Fruit fly (Drosophila melanogaster) whole organism, embryonic: ENCODE results near the gene Aasdh.

Experiments
- Awh ChIP-seq: fragments of 200-800 bp; sonication (Bioruptor generic); IDR thresholded peaks from 2 replicates; pipeline ENCODE4, ENCODE4 v1.3.6; 2022; ENCODE audit warnings: missing biosample characterization, missing genetic modification characterization
- CG11560 ChIP-seq: fragments of 200-800 bp; sonication (Bioruptor generic); IDR thresholded peaks from 3 replicates; pipeline ENCODE4 v1.3.6; 2022; ENCODE audit warnings: missing biosample characterization, missing genetic modification characterization
- CG12104 ChIP-seq: fragments of 200-800 bp; sonication (Bioruptor generic); optimal IDR thresholded peaks from 3 replicates; lab custom pipeline; 2016; ENCODE audit warnings: missing biosample characterization, missing genetic modification characterization
- CG12391 ChIP-seq: fragments of 200-800 bp; sonication (Bioruptor generic); optimal IDR thresholded peaks from 3 replicates; lab custom pipeline; 2018; ENCODE audit warnings: missing biosample characterization, mild to moderate bottlenecking, missing genetic modification characterization, moderate library complexity
- CG12942 ChIP-seq: fragments of 200-800 bp; sonication (Bioruptor generic); optimal IDR thresholded peaks from 3 replicates; lab custom pipeline; 2016; ENCODE audit warnings: missing biosample characterization, missing genetic modification characterization
- CG13287 ChIP-seq: fragments of 200-800 bp; sonication (Bioruptor generic); IDR thresholded peaks from 2 replicates; pipeline ENCODE4 v1.3.6; 2022; ENCODE audit warnings: missing biosample characterization, missing genetic modification characterization; ENCODE audit not compliant: partially characterized antibody
- CG14014 ChIP-seq: fragments of 200-800 bp; sonication (Bioruptor generic); IDR thresholded peaks from 2 replicates; pipeline ENCODE4 v1.3.6; 2022; ENCODE audit warnings: missing biosample characterization, missing genetic modification characterization
- CG16779 ChIP-seq: fragments of 200-800 bp; sonication (Bioruptor generic); IDR thresholded peaks from 2 replicates; pipeline ENCODE4 v1.3.6; 2022; ENCODE audit warnings: missing biosample characterization, missing genetic modification characterization
- CG17385 ChIP-seq: fragments of 200-800 bp; sonication (Bioruptor generic); optimal IDR thresholded peaks from 3 replicates; lab custom pipeline; 2018; ENCODE audit warnings: missing biosample characterization, mild to moderate bottlenecking, missing genetic modification characterization
- CG17912 ChIP-seq: fragments of 200-800 bp; sonication (Bioruptor generic); optimal IDR thresholded peaks from 2 replicates; lab custom pipeline; 2018; ENCODE audit warnings: missing biosample characterization, mild to moderate bottlenecking, missing genetic modification characterization
- CG18262 ChIP-seq: fragments of 200-800 bp; optimal IDR thresholded peaks from 3 replicates; lab custom pipeline; 2019; ENCODE audit warnings: missing biosample characterization, mild to moderate bottlenecking, missing genetic modification characterization, moderate library complexity
- CG1832 ChIP-seq: fragments of 200-800 bp; sonication (Bioruptor generic); optimal IDR thresholded peaks from 2 replicates; lab custom pipeline; 2017; ENCODE audit warnings: missing biosample characterization, mild to moderate bottlenecking, missing genetic modification characterization, inconsistent platforms
- CG31365 ChIP-seq: fragments of 200-800 bp; sonication (Bioruptor generic); optimal IDR thresholded peaks from 2 replicates; lab custom pipeline; 2018; ENCODE audit warnings: missing biosample characterization, mild to moderate bottlenecking, missing genetic modification characterization
- CG4328 ChIP-seq: fragments of 200-800 bp; sonication (Bioruptor generic); optimal IDR thresholded peaks from 3 replicates; lab custom pipeline; 2017; ENCODE audit warnings: missing biosample characterization, missing genetic modification reagents, missing genetic modification characterization
- CG4404 ChIP-seq: fragments of 200-800 bp; sonication (Bioruptor generic); IDR thresholded peaks from 2 replicates; pipeline ENCODE4 v1.3.6; 2022; ENCODE audit warnings: missing biosample characterization, missing genetic modification characterization
- CG4424 ChIP-seq: fragments of 200-800 bp; sonication (Bioruptor generic); optimal IDR thresholded peaks from 3 replicates; lab custom pipeline; 2016; ENCODE audit warnings: missing biosample characterization, missing genetic modification characterization
- CG5245 ChIP-seq: fragments of 200-800 bp; sonication (Bioruptor generic); optimal IDR thresholded peaks from 3 replicates; lab custom pipeline; 2016; ENCODE audit warnings: missing biosample characterization, missing genetic modification characterization
- CG5953 ChIP-seq: fragments of 200-800 bp; sonication (Bioruptor generic); IDR thresholded peaks from 2 replicates; pipeline ENCODE4 v1.3.6; 2022; ENCODE audit warnings: missing biosample characterization, missing genetic modification characterization
- CG6683 ChIP-seq: fragments of 200-800 bp; sonication (Bioruptor generic); optimal IDR thresholded peaks from 2 replicates; lab custom pipeline; 2017; ENCODE audit warnings: missing biosample characterization, mild to moderate bottlenecking, missing genetic modification characterization, missing genetic modification reagents
- CG6791 ChIP-seq: fragments of 200-800 bp; sonication (Bioruptor generic); IDR thresholded peaks from 3 replicates; pipeline ENCODE4 v1.3.6; 2022; ENCODE audit warnings: missing biosample characterization, missing genetic modification characterization; ENCODE audit not compliant: partially characterized antibody
- CG7745 ChIP-seq: fragments of 200-800 bp; sonication (Bioruptor generic); optimal IDR thresholded peaks from 2 replicates; lab custom pipeline; 2018; ENCODE audit warnings: missing biosample characterization, mild to moderate bottlenecking, missing genetic modification characterization, moderate library complexity
- CG7987 ChIP-seq: fragments of 200-800 bp; sonication (Bioruptor generic); optimal IDR thresholded peaks from 2 replicates; lab custom pipeline; 2018; ENCODE audit warnings: missing biosample characterization, mild to moderate bottlenecking, missing genetic modification characterization, moderate library complexity
- CG8944 ChIP-seq: fragments of 200-800 bp; sonication (Bioruptor generic); optimal IDR thresholded peaks from 3 replicates; lab custom pipeline; 2016; ENCODE audit warnings: missing biosample characterization, missing genetic modification characterization
- Camta ChIP-seq: fragments of 200-800 bp; sonication (Bioruptor generic); optimal IDR thresholded peaks from 2 replicates; lab custom pipeline; 2016; ENCODE audit warnings: missing biosample characterization, missing genetic modification characterization
- CoRest ChIP-seq: fragments of 200-800 bp; sonication (Bioruptor generic); optimal IDR thresholded peaks from 3 replicates; lab custom pipeline; 2018; ENCODE audit warnings: missing biosample characterization, mild to moderate bottlenecking, missing genetic modification characterization, moderate library complexity
- D19B ChIP-seq: fragments of 200-800 bp; sonication (Bioruptor generic); optimal IDR thresholded peaks from 2 replicates; lab custom pipeline; 2017; ENCODE audit warnings: missing biosample characterization, mild to moderate bottlenecking, missing genetic modification characterization
- Dfd ChIP-seq, 2 experiments: fragments of >200 bp; optimal IDR thresholded peaks; 2 replicates each; lab custom pipeline; 2017; ENCODE audit warnings: missing biosample characterization in 2 of 2, missing genetic modification characterization in 2 of 2
- Dip2 ChIP-seq: fragments of 200-800 bp; sonication (Bioruptor generic); IDR thresholded peaks from 2 replicates; pipeline ENCODE4 v1.3.6; 2022; ENCODE audit warnings: missing biosample characterization, missing genetic modification characterization
- GATAe ChIP-seq: fragments of 200-800 bp; sonication (Bioruptor generic); conservative IDR thresholded peaks from 2 replicates; pipeline ENCODE4 v1.3.6; 2022; ENCODE audit warnings: missing biosample characterization, missing genetic modification characterization
- HLH3B ChIP-seq: fragments of 200-800 bp; sonication (Bioruptor generic); IDR thresholded peaks from 2 replicates; pipeline ENCODE4 v1.3.6; 2022; ENCODE audit warnings: missing biosample characterization, missing genetic modification characterization
- HLH54F ChIP-seq: fragments of 200-800 bp; sonication (Bioruptor generic); optimal IDR thresholded peaks from 3 replicates; lab custom pipeline; 2016; ENCODE audit warnings: missing biosample characterization, missing genetic modification characterization
- Side ChIP-seq: fragments of 200-800 bp; sonication (Bioruptor generic); optimal IDR thresholded peaks from 2 replicates; lab custom pipeline; 2016; ENCODE audit warnings: missing biosample characterization, missing genetic modification characterization
- Spps ChIP-seq: fragments of 200-800 bp; sonication (Bioruptor generic); optimal IDR thresholded peaks from 2 replicates; lab custom pipeline; 2018; ENCODE audit warnings: missing biosample characterization, mild to moderate bottlenecking, missing genetic modification characterization
- Sry-δ ChIP-seq: fragments of 200-800 bp; sonication (Bioruptor generic); optimal IDR thresholded peaks from 2 replicates; lab custom pipeline; 2016; ENCODE audit warnings: missing biosample characterization, missing genetic modification characterization
- TFAM ChIP-seq: fragments of 200-800 bp; sonication (Bioruptor generic); optimal IDR thresholded peaks from 2 replicates; lab custom pipeline; 2017; ENCODE audit warnings: missing biosample characterization, missing genetic modification characterization, inconsistent platforms
- Xrp1 ChIP-seq: fragments of 200-800 bp; sonication (Bioruptor generic); IDR thresholded peaks from 2 replicates; pipeline ENCODE4 v1.3.6; 2022; ENCODE audit warnings: missing biosample characterization, missing genetic modification characterization
- abd-A ChIP-seq: fragments of 200-800 bp; sonication (Bioruptor generic); optimal IDR thresholded peaks from 3 replicates; lab custom pipeline; 2019; ENCODE audit warnings: missing biosample characterization, mild to moderate bottlenecking, missing genetic modification characterization, moderate library complexity
- cad ChIP-seq: fragments of >200 bp; optimal IDR thresholded peaks from 2 replicates; lab custom pipeline; 2017; ENCODE audit warnings: missing biosample characterization, missing genetic modification characterization
- cas ChIP-seq: fragments of 200-800 bp; sonication (Bioruptor generic); IDR thresholded peaks from 2 replicates; pipeline ENCODE4 v1.3.6; 2022; ENCODE audit warnings: missing biosample characterization, missing genetic modification characterization
- croc ChIP-seq: fragments of 200-800 bp; sonication (Bioruptor generic); conservative IDR thresholded peaks from 3 replicates; pipeline ENCODE4 v1.3.6; 2022; ENCODE audit warnings: missing biosample characterization, missing genetic modification characterization
- ems ChIP-seq: fragments of 200-800 bp; sonication (Bioruptor generic); optimal IDR thresholded peaks from 3 replicates; lab custom pipeline; 2016; ENCODE audit warnings: missing biosample characterization, missing genetic modification characterization
- ewg ChIP-seq: fragments of 200-800 bp; sonication (Bioruptor generic); optimal IDR thresholded peaks from 3 replicates; lab custom pipeline; 2017; ENCODE audit warnings: mild to moderate bottlenecking, missing biosample characterization, missing genetic modification reagents, missing genetic modification characterization
- jigr1 ChIP-seq: fragments of 200-800 bp; sonication (Bioruptor generic); IDR thresholded peaks from 3 replicates; pipeline ENCODE4 v1.3.6; 2022; ENCODE audit warnings: missing biosample characterization, missing genetic modification characterization
- jing ChIP-seq: fragments of 200-800 bp; sonication (Bioruptor generic); optimal IDR thresholded peaks from 2 replicates; lab custom pipeline; 2018; ENCODE audit warnings: missing biosample characterization, mild to moderate bottlenecking, missing genetic modification characterization
- lmd ChIP-seq: fragments of 200-800 bp; sonication (Bioruptor generic); IDR thresholded peaks from 2 replicates; pipeline ENCODE4 v1.3.6; 2022; ENCODE audit warnings: missing biosample characterization, missing genetic modification characterization
- prd ChIP-seq, 3 experiments: fragments of >200 bp in 2 of 3; fragments of 200-800 bp in 1 of 3; sonication (Bioruptor generic) in 1 of 3; optimal IDR thresholded peaks in 2 of 3; IDR thresholded peaks in 1 of 3; 2 replicates in 2 of 3; 3 replicates in 1 of 3; pipeline versions ENCODE4 v1.3.6 to Lab custom; 2017 to 2022; ENCODE audit warnings: missing biosample characterization in 1 of 3, missing genetic modification characterization in 1 of 3
- psq ChIP-seq: fragments of 200-800 bp; sonication (Bioruptor generic); optimal IDR thresholded peaks from 2 replicates; lab custom pipeline; 2017; ENCODE audit warnings: missing biosample characterization, missing genetic modification characterization
- sens-2 ChIP-seq: fragments of 200-800 bp; sonication (Bioruptor generic); IDR thresholded peaks from 2 replicates; pipeline ENCODE4 v1.3.6; 2022; ENCODE audit warnings: missing biosample characterization, missing genetic modification characterization
- ssp ChIP-seq: fragments of 200-800 bp; sonication (Bioruptor generic); IDR thresholded peaks from 2 replicates; pipeline ENCODE4 v1.3.6; 2022; ENCODE audit warnings: missing biosample characterization, missing genetic modification characterization
- tx ChIP-seq: fragments of 200-800 bp; sonication (Bioruptor generic); optimal IDR thresholded peaks from 2 replicates; lab custom pipeline; 2016; ENCODE audit warnings: missing biosample characterization, missing genetic modification characterization
- vfl ChIP-seq: fragments of 200-800 bp; sonication (Bioruptor generic); optimal IDR thresholded peaks from 2 replicates; lab custom pipeline; 2016; ENCODE audit warnings: missing biosample characterization, missing genetic modification characterization

Gene Aasdh

dm6 chr2L:8488735-8489134 lies 39.4 kb upstream of the Aasdh start, which contains the start of gene CG13088 (continued):
- TF ChIP-seq jigr1 (GFP tag; lab: Robert Waterston, UW), result no peak
- no peak for TF ChIP-seq Awh (GFP tag; lab: Robert Waterston, UW)
- TF ChIP-seq tx (GFP tag; lab: Kevin White, UChicago), result no peak
- TF ChIP-seq D19B (GFP tag; lab: Kevin White, UChicago), result no peak
- peak; percentile 31 for TF ChIP-seq vfl (GFP tag; lab: Kevin White, UChicago)
- TF ChIP-seq lmd (GFP tag; lab: Robert Waterston, UW), result no peak; the same call in 1 of the 2 replicates
- no peak for TF ChIP-seq HLH3B (GFP tag; lab: Robert Waterston, UW)
- no peak for TF ChIP-seq prd (optimal IDR thresholded peaks at IDR 0.05; lab: Kevin White, UChicago)
- TF ChIP-seq prd (GFP tag; IDR thresholded peaks at IDR 0.05; lab: Robert Waterston, UW), result no peak
- TF ChIP-seq CG7987 (GFP tag; lab: Kevin White, UChicago), result peak; percentile 36
- no peak for TF ChIP-seq CG5245 (GFP tag; lab: Kevin White, UChicago)
- TF ChIP-seq CG13287 (GFP tag; lab: Robert Waterston, UW), result peak; percentile 41; the same call in 1 of the 2 replicates
- TF ChIP-seq Dip2, result no peak
- TF ChIP-seq Dfd (GFP tag; optimal IDR thresholded peaks at IDR 0.05; lab: Kevin White, UChicago), result peak in 1 of 2 experiments; percentile 5
- no peak for TF ChIP-seq CG6683
- TF ChIP-seq Camta, result peak; percentile 19
- TF ChIP-seq CG31365 (tag; lab: Kevin White, UChicago), result peak; percentile 99
- TF ChIP-seq CG4424, result no peak
- no peak for TF ChIP-seq CG12104 (GFP tag; lab: Kevin White, UChicago)

- TF ChIP-seq CG4328 (GFP tag; lab: Kevin White, UChicago) (no peak), Xrp1 (GFP tag; lab: Robert Waterston, UW) (no peak), CG17385 (no peak), Camta (no peak), abd-A (tag; lab: Kevin White, UChicago) (no peak), CG4404 (GFP tag; lab: Robert Waterston, UW) (no peak), psq (no peak), D19B (GFP tag; lab: Kevin White, UChicago) (no peak), HLH54F (no peak), Side (no peak), ems (GFP tag; lab: Kevin White, UChicago) (no peak), cad (GFP tag; lab: Kevin White, UChicago) (no peak), CG12391 (no peak), Sry-δ (GFP tag; lab: Kevin White, UChicago) (no peak), CG7745 (tag; lab: Kevin White, UChicago) (no peak), CG1832 (GFP tag; lab: Kevin White, UChicago) (no peak), CoRest (tag; lab: Kevin White, UChicago) (no peak), sens-2 (GFP tag; lab: Robert Waterston, UW) (no peak), CG12942 (no peak), ewg (GFP tag; lab: Kevin White, UChicago) (no peak), GATAe (GFP tag; lab: Robert Waterston, UW) (no peak), Spps (no peak), CG11560 (tag; lab: Robert Waterston, UW) (no peak), CG17912 (GFP tag; lab: Kevin White, UChicago) (no peak), CG14014 (GFP tag; lab: Robert Waterston, UW) (no peak), croc (GFP tag; lab: Robert Waterston, UW) (no peak), CG5953 (no peak), jing (GFP tag; lab: Kevin White, UChicago) (no peak), CG18262 (tag; lab: Kevin White, UChicago) (no peak), CG16779 (GFP tag; lab: Robert Waterston, UW) (no peak), TFAM (GFP tag; lab: Kevin White, UChicago) (no peak), CG6791 (GFP tag; lab: Robert Waterston, UW) (peak; percentile 71), cas (GFP tag; lab: Robert Waterston, UW) (no peak), ssp (GFP tag; lab: Robert Waterston, UW) (no peak), CG8944 (GFP tag; lab: Kevin White, UChicago) (no peak)
These were observed 36.2 kb upstream of the Aasdh start for dm6 chr2L:8485562-8485961.
